Fruit fly (Drosophila melanogaster) whole organism, embryonic: ENCODE data around the gene Cpsf100.

Experiments used
- Ada2b ChIP-seq: fragments of 200-800 bp; sonication (Bioruptor generic); IDR thresholded peaks from 2 replicates; pipeline ENCODE4 v1.3.6; 2022; ENCODE audit warnings: missing biosample characterization, missing genetic modification characterization
- Blimp-1 ChIP-seq: fragments of 200-800 bp; sonication (Bioruptor generic); optimal IDR thresholded peaks from 3 replicates; lab custom pipeline; 2018; ENCODE audit warnings: missing biosample characterization, missing genetic modification characterization, mild to moderate bottlenecking, moderate library complexity, missing genetic modification reagents
- CG11093 ChIP-seq: fragments of 200-800 bp; sonication (Bioruptor generic); IDR thresholded peaks from 3 replicates; pipeline ENCODE4 v1.3.6; 2022; ENCODE audit warnings: missing biosample characterization, missing genetic modification characterization
- CG12104 ChIP-seq: fragments of 200-800 bp; sonication (Bioruptor generic); optimal IDR thresholded peaks from 3 replicates; lab custom pipeline; 2016; ENCODE audit warnings: missing biosample characterization, missing genetic modification characterization
- CG13287 ChIP-seq: fragments of 200-800 bp; sonication (Bioruptor generic); IDR thresholded peaks from 2 replicates; pipeline ENCODE4 v1.3.6; 2022; ENCODE audit warnings: missing biosample characterization, missing genetic modification characterization; ENCODE audit not compliant: partially characterized antibody
- CG13624 ChIP-seq: fragments of 200-800 bp; sonication (Bioruptor generic); optimal IDR thresholded peaks from 2 replicates; lab custom pipeline; 2016; ENCODE audit warnings: missing biosample characterization, missing genetic modification characterization
- CG14710 ChIP-seq: fragments of 200-800 bp; sonication (Bioruptor generic); optimal IDR thresholded peaks from 3 replicates; lab custom pipeline; 2019; ENCODE audit warnings: missing biosample characterization, mild to moderate bottlenecking, missing genetic modification characterization, moderate library complexity
- CG18011 ChIP-seq: fragments of 200-800 bp; sonication (Bioruptor generic); optimal IDR thresholded peaks from 2 replicates; lab custom pipeline; 2017; ENCODE audit warnings: missing biosample characterization, missing genetic modification characterization, mild to moderate bottlenecking, moderate library complexity, missing genotype
- CG2202 ChIP-seq: fragments of 200-800 bp; sonication (Bioruptor generic); optimal IDR thresholded peaks from 2 replicates; lab custom pipeline; 2018; ENCODE audit warnings: missing biosample characterization, mild to moderate bottlenecking, missing genetic modification characterization
- CG4617 ChIP-seq: fragments of 200-800 bp; sonication (Bioruptor generic); optimal IDR thresholded peaks from 3 replicates; lab custom pipeline; 2016; ENCODE audit warnings: missing biosample characterization, missing genetic modification characterization, borderline replicate concordance
- CG4820 ChIP-seq: fragments of 200-800 bp; sonication (Bioruptor generic); optimal IDR thresholded peaks from 3 replicates; lab custom pipeline; 2016; ENCODE audit warnings: missing biosample characterization, missing genetic modification characterization
- CG6272 ChIP-seq: fragments of 200-800 bp; sonication (Bioruptor generic); IDR thresholded peaks from 2 replicates; pipeline ENCODE4 v1.3.6; 2022; ENCODE audit warnings: missing biosample characterization, missing genetic modification characterization
- CG7357 ChIP-seq: fragments of 200-800 bp; sonication (Bioruptor generic); IDR thresholded peaks from 3 replicates; pipeline ENCODE4 v1.3.6; 2022; ENCODE audit warnings: missing biosample characterization, missing genetic modification characterization
- CG7839 ChIP-seq: fragments of 200-800 bp; sonication (Bioruptor generic); optimal IDR thresholded peaks from 3 replicates; lab custom pipeline; 2018; ENCODE audit warnings: missing biosample characterization, mild to moderate bottlenecking, missing genetic modification characterization, moderate library complexity
- CG9797 ChIP-seq: fragments of 200-800 bp; sonication (Bioruptor generic); optimal IDR thresholded peaks from 3 replicates; lab custom pipeline; 2018; ENCODE audit warnings: missing biosample characterization, mild to moderate bottlenecking, missing genetic modification characterization
- Doc3 ChIP-seq: fragments of 200-800 bp; sonication (Bioruptor generic); IDR thresholded peaks from 3 replicates; pipeline ENCODE4 v1.3.6; 2022; ENCODE audit warnings: missing biosample characterization, missing genetic modification characterization; ENCODE audit not compliant: partially characterized antibody
- Drgx ChIP-seq: fragments of 200-800 bp; sonication (Bioruptor generic); IDR thresholded peaks from 2 replicates; pipeline ENCODE4 v1.3.6; 2022; ENCODE audit warnings: missing biosample characterization, missing genetic modification characterization
- Fer3 ChIP-seq: fragments of 200-800 bp; sonication (Bioruptor generic); optimal IDR thresholded peaks from 2 replicates; lab custom pipeline; 2018; ENCODE audit warnings: missing biosample characterization, mild to moderate bottlenecking, missing genetic modification characterization, moderate library complexity
- H15 ChIP-seq: fragments of 200-800 bp; sonication (Bioruptor generic); IDR thresholded peaks from 3 replicates; pipeline ENCODE4 v1.3.6; 2022; ENCODE audit warnings: missing biosample characterization, missing genetic modification characterization
- HLH54F ChIP-seq: fragments of 200-800 bp; sonication (Bioruptor generic); optimal IDR thresholded peaks from 3 replicates; lab custom pipeline; 2016; ENCODE audit warnings: missing biosample characterization, missing genetic modification characterization
- MESR4 ChIP-seq: fragments of 200-800 bp; sonication (Bioruptor generic); optimal IDR thresholded peaks from 2 replicates; lab custom pipeline; 2018; ENCODE audit warnings: missing biosample characterization, mild to moderate bottlenecking, missing genetic modification characterization, moderate library complexity
- Nf-YC ChIP-seq: fragments of 200-800 bp; optimal IDR thresholded peaks from 3 replicates; lab custom pipeline; 2019; ENCODE audit warnings: missing biosample characterization, mild to moderate bottlenecking, missing genetic modification characterization, moderate library complexity
- Oli ChIP-seq: fragments of 200-800 bp; sonication (Bioruptor generic); optimal IDR thresholded peaks from 2 replicates; lab custom pipeline; 2018; ENCODE audit warnings: missing biosample characterization, mild to moderate bottlenecking, missing genetic modification characterization, moderate library complexity
- Scr ChIP-seq: fragments of 200-800 bp; sonication (Bioruptor generic); IDR thresholded peaks from 2 replicates; pipeline ENCODE4 v1.3.6; 2022; ENCODE audit warnings: missing biosample characterization, missing genetic modification characterization; ENCODE audit not compliant: partially characterized antibody
- Side ChIP-seq: fragments of 200-800 bp; sonication (Bioruptor generic); optimal IDR thresholded peaks from 2 replicates; lab custom pipeline; 2016; ENCODE audit warnings: missing biosample characterization, missing genetic modification characterization
- Stat92E ChIP-seq, 3 experiments: fragments of >200 bp in 2 of 3; fragments of 200-800 bp in 1 of 3; sonication (Bioruptor generic) in 1 of 3; optimal IDR thresholded peaks; 2 replicates each; lab custom pipeline; 2017 to 2019; ENCODE audit warnings: missing biosample characterization in 3 of 3, missing genetic modification characterization in 3 of 3, mild to moderate bottlenecking in 1 of 3, moderate library complexity in 1 of 3
- ara ChIP-seq: fragments of 200-800 bp; sonication (Bioruptor generic); IDR thresholded peaks from 2 replicates; pipeline ENCODE4 v1.3.6; 2022; ENCODE audit warnings: missing biosample characterization, missing genetic modification characterization
- ase ChIP-seq: fragments of 200-800 bp; sonication (Bioruptor generic); IDR thresholded peaks from 3 replicates; pipeline ENCODE4 v1.3.6; 2022; ENCODE audit warnings: missing biosample characterization, missing genetic modification characterization
- ash1 ChIP-seq: fragments of 200-800 bp; sonication (Bioruptor generic); optimal IDR thresholded peaks from 2 replicates; lab custom pipeline; 2018; ENCODE audit warnings: missing biosample characterization, mild to moderate bottlenecking, missing genetic modification characterization
- cato ChIP-seq: fragments of 200-800 bp; sonication (Bioruptor generic); optimal IDR thresholded peaks from 2 replicates; lab custom pipeline; 2016; ENCODE audit warnings: missing biosample characterization, missing genetic modification characterization, borderline replicate concordance
- corto ChIP-seq: fragments of 200-800 bp; sonication (Bioruptor generic); optimal IDR thresholded peaks from 2 replicates; lab custom pipeline; 2016; ENCODE audit warnings: missing biosample characterization, mild to moderate bottlenecking, missing genetic modification characterization, moderate library complexity
- ems ChIP-seq: fragments of 200-800 bp; sonication (Bioruptor generic); optimal IDR thresholded peaks from 3 replicates; lab custom pipeline; 2016; ENCODE audit warnings: missing biosample characterization, missing genetic modification characterization
- ewg ChIP-seq: fragments of 200-800 bp; sonication (Bioruptor generic); optimal IDR thresholded peaks from 3 replicates; lab custom pipeline; 2017; ENCODE audit warnings: mild to moderate bottlenecking, missing biosample characterization, missing genetic modification reagents, missing genetic modification characterization
- gce ChIP-seq: fragments of 200-800 bp; sonication (Bioruptor generic); IDR thresholded peaks from 3 replicates; pipeline ENCODE4 v1.3.6; 2022; ENCODE audit warnings: missing biosample characterization, missing genetic modification characterization
- gt ChIP-seq: fragments of 200-800 bp; sonication (Bioruptor generic); IDR thresholded peaks from 2 replicates; pipeline ENCODE4 v1.3.6; 2022; ENCODE audit warnings: missing biosample characterization, missing genetic modification characterization
- ind ChIP-seq: fragments of 200-800 bp; sonication (Bioruptor generic); optimal IDR thresholded peaks from 3 replicates; lab custom pipeline; 2016; ENCODE audit warnings: missing biosample characterization, missing genetic modification characterization
- insv ChIP-seq, 2 experiments: fragments of 200-800 bp; sonication (Bioruptor generic); optimal IDR thresholded peaks; 3 replicates each; lab custom pipeline; 2016 to 2018; ENCODE audit warnings: missing biosample characterization in 2 of 2, missing genetic modification characterization in 2 of 2
- inv ChIP-seq: fragments of 200-800 bp; sonication (Bioruptor generic); IDR thresholded peaks from 2 replicates; pipeline ENCODE4 v1.3.6; 2022; ENCODE audit warnings: missing biosample characterization, missing genetic modification characterization; ENCODE audit not compliant: partially characterized antibody
- jumu ChIP-seq: fragments of 200-800 bp; sonication (Bioruptor generic); optimal IDR thresholded peaks from 3 replicates; lab custom pipeline; 2016; ENCODE audit warnings: missing biosample characterization, missing genetic modification characterization
- kay ChIP-seq: fragments of 200-800 bp; sonication (Bioruptor generic); optimal IDR thresholded peaks from 2 replicates; lab custom pipeline; 2016; ENCODE audit warnings: missing biosample characterization, missing genetic modification characterization
- lmd ChIP-seq: fragments of 200-800 bp; sonication (Bioruptor generic); IDR thresholded peaks from 2 replicates; pipeline ENCODE4 v1.3.6; 2022; ENCODE audit warnings: missing biosample characterization, missing genetic modification characterization
- odd ChIP-seq: fragments of 200-800 bp; sonication (Bioruptor generic); optimal IDR thresholded peaks from 2 replicates; lab custom pipeline; 2017; ENCODE audit warnings: missing biosample characterization, mild to moderate bottlenecking, missing genetic modification characterization
- pita ChIP-seq: fragments of 200-800 bp; sonication (Bioruptor generic); optimal IDR thresholded peaks from 2 replicates; lab custom pipeline; 2017; ENCODE audit warnings: missing biosample characterization, mild to moderate bottlenecking, missing genetic modification characterization
- repo ChIP-seq: fragments of 200-800 bp; sonication (Bioruptor generic); optimal IDR thresholded peaks from 2 replicates; lab custom pipeline; 2016; ENCODE audit warnings: missing biosample characterization, missing genetic modification characterization
- sna ChIP-seq: fragments of 200-800 bp; sonication (Bioruptor generic); IDR thresholded peaks from 2 replicates; pipeline ENCODE4 v1.3.6; 2022; ENCODE audit warnings: missing biosample characterization, missing genetic modification characterization; ENCODE audit not compliant: partially characterized antibody
- sr ChIP-seq: fragments of 200-800 bp; sonication (Bioruptor generic); IDR thresholded peaks from 3 replicates; pipeline ENCODE4 v1.3.6; 2022; ENCODE audit warnings: missing biosample characterization, missing genetic modification characterization
- tgo ChIP-seq: fragments of 200-800 bp; sonication (Bioruptor generic); IDR thresholded peaks from 3 replicates; pipeline ENCODE4 v1.3.6; 2022; ENCODE audit warnings: missing biosample characterization, missing genetic modification characterization
- tx ChIP-seq: fragments of 200-800 bp; sonication (Bioruptor generic); optimal IDR thresholded peaks from 2 replicates; lab custom pipeline; 2016; ENCODE audit warnings: missing biosample characterization, missing genetic modification characterization
- wdn ChIP-seq: fragments of 200-800 bp; sonication (Bioruptor generic); IDR thresholded peaks from 2 replicates; pipeline ENCODE4 v1.3.6; 2022; ENCODE audit warnings: missing biosample characterization, missing genetic modification characterization

Gene Cpsf100

DNA sequence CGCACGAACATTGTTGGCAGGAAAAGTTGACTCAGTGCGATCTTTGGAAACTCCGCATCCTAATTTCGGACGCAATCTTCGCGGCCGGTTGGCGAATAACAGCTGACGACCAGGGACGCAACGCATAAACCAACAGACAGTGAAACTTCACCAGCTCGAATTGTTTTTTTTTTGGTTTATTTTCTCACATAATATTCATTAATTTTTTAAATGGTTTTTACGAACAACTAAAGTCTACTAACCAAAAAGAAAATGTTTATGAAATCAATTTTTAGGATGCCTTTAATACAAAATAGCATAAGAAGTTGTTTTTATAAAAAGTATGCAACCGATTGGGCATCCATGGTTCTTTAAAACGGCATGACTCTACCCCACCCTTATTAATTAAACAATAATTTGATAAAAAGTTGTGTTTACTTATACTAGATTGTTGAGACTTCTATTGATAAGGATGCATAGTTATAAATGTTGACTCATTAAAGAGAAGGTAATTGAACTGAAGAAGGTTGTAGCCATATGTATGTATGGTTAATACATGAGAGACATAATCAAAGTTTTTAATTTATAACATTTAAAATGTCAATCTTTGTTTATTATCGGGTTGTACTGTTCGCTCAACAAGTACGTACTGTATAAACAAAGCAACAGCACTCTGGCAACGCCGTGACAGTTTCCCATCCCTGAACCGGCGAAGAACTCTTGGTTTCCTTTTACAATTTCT, at the start of gene Cpsf100, which contains the start of gene beta4GalNAcTB (continued):
- peak in 1 of 2 experiments; percentile 34 for TF ChIP-seq insv (GFP tag; optimal IDR thresholded peaks at IDR 0.05; lab: Kevin White, UChicago)
- TF ChIP-seq CG14710 = peak; percentile 78
- TF ChIP-seq Scr = no peak
- peak; percentile 53 for TF ChIP-seq Fer3 (tag; lab: Kevin White, UChicago)
- TF ChIP-seq CG18011 = peak; percentile 46
- TF ChIP-seq odd (GFP tag; lab: Kevin White, UChicago) = no peak
- no peak for TF ChIP-seq pita (GFP tag; lab: Kevin White, UChicago)
- TF ChIP-seq Doc3 = no peak
- peak; percentile 25 for TF ChIP-seq tx (GFP tag; lab: Kevin White, UChicago)
- TF ChIP-seq inv (GFP tag; lab: Robert Waterston, UW) = no peak
- TF ChIP-seq Oli (tag; lab: Kevin White, UChicago) = peak; percentile 78
- TF ChIP-seq H15 (GFP tag; lab: Robert Waterston, UW) = peak; percentile 62; the same call in 2 of the 3 replicates
- peak; percentile 35; the same call in 1 of the 2 replicates for TF ChIP-seq wdn (GFP tag; lab: Robert Waterston, UW)
- peak; percentile 46; the same call in 1 of the 2 replicates for TF ChIP-seq ara (GFP tag; lab: Robert Waterston, UW)
- no peak for TF ChIP-seq repo (GFP tag; lab: Kevin White, UChicago)
- TF ChIP-seq CG13287 (GFP tag; lab: Robert Waterston, UW) = no peak
- TF ChIP-seq ems (GFP tag; lab: Kevin White, UChicago) = peak; percentile 21
- TF ChIP-seq MESR4 (GFP tag; lab: Kevin White, UChicago) = no peak
- TF ChIP-seq corto = no peak
- no peak for TF ChIP-seq CG9797 (GFP tag; lab: Kevin White, UChicago)
- no peak for TF ChIP-seq sr (GFP tag; lab: Robert Waterston, UW)
- no peak for TF ChIP-seq Drgx (GFP tag; lab: Robert Waterston, UW)
- peak; percentile 79 for TF ChIP-seq CG12104 (GFP tag; lab: Kevin White, UChicago)
- TF ChIP-seq cato (GFP tag; lab: Kevin White, UChicago) = peak; percentile 46
- peak; percentile 41 for TF ChIP-seq CG13624 (GFP tag; lab: Kevin White, UChicago)
- TF ChIP-seq jumu = peak; percentile 51
- TF ChIP-seq Ada2b = peak; percentile 29; the same call in 1 of the 2 replicates
- peak; percentile 84 for TF ChIP-seq ind (GFP tag; lab: Kevin White, UChicago)
- TF ChIP-seq ewg = peak; percentile 37
- peak; percentile 54; the same call in 1 of the 3 replicates for TF ChIP-seq ase
- TF ChIP-seq HLH54F (GFP tag; lab: Kevin White, UChicago) = peak; percentile 68
- peak; percentile 62 for TF ChIP-seq tgo (GFP tag; lab: Robert Waterston, UW)
- TF ChIP-seq CG11093 (GFP tag; lab: Robert Waterston, UW) = 0 out of 3 replicates have a peak, but pooled peaks have one; percentile 39
- peak; percentile 67 for TF ChIP-seq kay (GFP tag; lab: Kevin White, UChicago)
- no peak for TF ChIP-seq sna (GFP tag; lab: Robert Waterston, UW)
- TF ChIP-seq lmd (GFP tag; lab: Robert Waterston, UW) = peak; percentile 68
- TF ChIP-seq ash1 = no peak
- no peak; the same call in 2 of the 3 replicates for TF ChIP-seq CG7357
- TF ChIP-seq Nf-YC = peak; percentile 65
- peak; percentile 4 for TF ChIP-seq CG4617 (GFP tag; lab: Kevin White, UChicago)
- TF ChIP-seq CG2202 = peak; percentile 29
- TF ChIP-seq Stat92E (GFP tag; optimal IDR thresholded peaks at IDR 0.05; lab: Kevin White, UChicago) = no peak
- TF ChIP-seq CG6272 = peak; percentile 70
- peak; percentile 79 for TF ChIP-seq CG7839 (tag; lab: Kevin White, UChicago)
- no peak for TF ChIP-seq Blimp-1
- TF ChIP-seq gt (GFP tag; lab: Robert Waterston, UW) = no peak
- peak; percentile 67 for TF ChIP-seq CG4820 (GFP tag; lab: Kevin White, UChicago)
- peak; percentile 39 for TF ChIP-seq Side
- TF ChIP-seq gce (GFP tag; lab: Robert Waterston, UW) = no peak
